Fruit fly (Drosophila melanogaster) Kc167 (cell line): ENCODE data around the gene Cdk5alpha.

Experiments used
- Myc ChIP-seq: fragments of >200 bp; optimal IDR thresholded peaks from 2 replicates; lab custom pipeline; 2017; ENCODE audit warnings: missing external identifiers
- Sin3A ChIP-seq: fragments of >200 bp; optimal IDR thresholded peaks from 2 replicates; lab custom pipeline; 2018; ENCODE audit warnings: missing external identifiers
- h ChIP-seq: fragments of >200 bp; optimal IDR thresholded peaks from 3 replicates; lab custom pipeline; 2018; ENCODE audit warnings: missing external identifiers
- psq ChIP-seq: fragments of >200 bp; optimal IDR thresholded peaks from 2 replicates; lab custom pipeline; 2017; ENCODE audit warnings: missing external identifiers

DNA sequence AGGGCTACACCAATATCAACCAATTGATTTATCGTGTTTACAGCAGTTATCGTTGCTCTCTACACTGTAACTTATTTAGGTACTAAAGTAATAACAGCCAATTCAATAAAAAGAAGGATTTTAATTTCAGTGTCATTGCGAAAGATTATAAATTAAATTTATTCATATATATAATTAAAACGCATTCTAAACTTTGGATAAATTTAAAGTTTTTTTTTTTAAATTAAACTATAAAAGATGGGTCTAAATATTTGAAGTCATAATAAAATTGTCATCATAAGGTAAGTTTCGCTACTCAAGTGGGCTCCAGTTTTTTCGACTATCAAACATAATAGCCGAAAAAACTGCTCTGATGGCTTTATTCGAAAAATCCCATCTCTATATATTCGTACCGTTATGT lies 38.5 kb downstream of the Cdk5alpha start, which contains the start of gene trk:
- TF ChIP-seq Myc (no peak), psq (no peak), Sin3A (lab: Kevin White, UChicago) (no peak), h (lab: Kevin White, UChicago) (no peak)
